Fruit fly (Drosophila melanogaster) whole organism, prepupa: ENCODE results near the gene CG5080.
A peak's percentile ranks its signal among the peaks of the same experiment; 100 is the strongest.

ENCODE experiments used
- Blimp-1 ChIP-seq: fragments of 200-800 bp; sonication (Bioruptor generic); optimal IDR thresholded peaks from 3 replicates; lab custom pipeline; 2017; ENCODE audit warnings: missing biosample characterization, missing genetic modification characterization, mild to moderate bottlenecking, moderate library complexity, missing genetic modification reagents
- CG11762 ChIP-seq: fragments of 200-800 bp; sonication (Bioruptor generic); optimal IDR thresholded peaks from 3 replicates; lab custom pipeline; 2016; ENCODE audit warnings: missing biosample characterization, missing genetic modification characterization; ENCODE audit not compliant: insufficient read depth
- CG11902 ChIP-seq: fragments of 200-800 bp; sonication (Bioruptor generic); optimal IDR thresholded peaks from 3 replicates; lab custom pipeline; 2016; ENCODE audit warnings: missing biosample characterization, missing genetic modification characterization
- CG15336 ChIP-seq: fragments of 200-800 bp; sonication (Bioruptor generic); IDR thresholded peaks from 2 replicates; pipeline ENCODE4 v1.3.6; 2022; ENCODE audit warnings: missing biosample characterization, missing genetic modification characterization
- CG16779 ChIP-seq: fragments of 200-800 bp; sonication (Bioruptor generic); optimal IDR thresholded peaks from 3 replicates; lab custom pipeline; 2017; ENCODE audit warnings: missing biosample characterization, mild to moderate bottlenecking, missing genetic modification characterization
- CG3032 ChIP-seq: fragments of 200-800 bp; optimal IDR thresholded peaks from 2 replicates; lab custom pipeline; 2019; ENCODE audit warnings: missing biosample characterization, mild to moderate bottlenecking, missing genetic modification characterization, moderate library complexity
- CG31627 ChIP-seq: fragments of 200-800 bp; sonication (Bioruptor generic); optimal IDR thresholded peaks from 3 replicates; lab custom pipeline; 2016; ENCODE audit warnings: missing biosample characterization, missing genetic modification characterization
- CG32006 ChIP-seq: fragments of 200-800 bp; sonication (Bioruptor generic); optimal IDR thresholded peaks from 3 replicates; lab custom pipeline; 2017; ENCODE audit warnings: missing biosample characterization, mild to moderate bottlenecking, missing genetic modification characterization
- CG4318 ChIP-seq: fragments of 200-800 bp; sonication (Bioruptor generic); optimal IDR thresholded peaks from 3 replicates; lab custom pipeline; 2017; ENCODE audit warnings: missing biosample characterization, mild to moderate bottlenecking, missing genetic modification characterization
- CG6276 ChIP-seq: fragments of 200-800 bp; sonication (Bioruptor generic); optimal IDR thresholded peaks from 2 replicates; lab custom pipeline; 2017; ENCODE audit warnings: missing biosample characterization, mild to moderate bottlenecking, missing genetic modification characterization
- CG6792 ChIP-seq: fragments of 200-800 bp; sonication (Bioruptor generic); optimal IDR thresholded peaks from 3 replicates; lab custom pipeline; 2016; ENCODE audit warnings: missing biosample characterization, missing genetic modification characterization
- CG6808 ChIP-seq: fragments of 200-800 bp; sonication (Bioruptor generic); optimal IDR thresholded peaks from 3 replicates; lab custom pipeline; 2017; ENCODE audit warnings: missing biosample characterization, missing genetic modification characterization, mild to moderate bottlenecking, moderate library complexity, missing genetic modification reagents
- CG6854 ChIP-seq: fragments of 200-800 bp; sonication (Bioruptor generic); optimal IDR thresholded peaks from 2 replicates; lab custom pipeline; 2017; ENCODE audit warnings: missing biosample characterization, mild to moderate bottlenecking, missing genetic modification characterization
- CG8319 ChIP-seq: fragments of 200-800 bp; sonication (Bioruptor generic); optimal IDR thresholded peaks from 3 replicates; lab custom pipeline; 2016; ENCODE audit warnings: missing biosample characterization, missing genetic modification characterization
- CG8632 ChIP-seq: fragments of 200-800 bp; sonication (Bioruptor generic); optimal IDR thresholded peaks from 3 replicates; lab custom pipeline; 2016; ENCODE audit warnings: missing biosample characterization, missing genetic modification characterization
- Eip75B ChIP-seq: fragments of 200-800 bp; sonication (Bioruptor generic); optimal IDR thresholded peaks from 3 replicates; lab custom pipeline; 2016; ENCODE audit warnings: missing biosample characterization, missing genetic modification characterization
- Eip78C ChIP-seq: fragments of 200-800 bp; sonication (Bioruptor generic); peaks from one replicate; lab custom pipeline; 2016; ENCODE audit warnings: missing biosample characterization, missing genetic modification characterization
- Eip93F ChIP-seq: fragments of 200-800 bp; sonication (Bioruptor generic); optimal IDR thresholded peaks from 2 replicates; lab custom pipeline; 2016; ENCODE audit warnings: missing biosample characterization, mild to moderate bottlenecking, missing genetic modification characterization
- Ets21C ChIP-seq: fragments of 200-800 bp; sonication (Bioruptor generic); optimal IDR thresholded peaks from 3 replicates; lab custom pipeline; 2016; ENCODE audit warnings: missing biosample characterization, missing genetic modification characterization
- Ets96B ChIP-seq: fragments of 200-800 bp; optimal IDR thresholded peaks from 2 replicates; lab custom pipeline; 2019; ENCODE audit warnings: missing biosample characterization, mild to moderate bottlenecking, missing genetic modification characterization, moderate library complexity
- Gug ChIP-seq: fragments of 200-800 bp; sonication (Bioruptor generic); IDR thresholded peaks from 2 replicates; pipeline ENCODE4 v1.3.6; 2022; ENCODE audit warnings: missing biosample characterization, missing genetic modification characterization
- Hr38 ChIP-seq: sonication (Bioruptor generic); optimal IDR thresholded peaks from 2 replicates; lab custom pipeline; 2016; ENCODE audit warnings: missing biosample characterization, missing genetic modification characterization
- Hr39 ChIP-seq: fragments of 200-800 bp; sonication (Bioruptor generic); optimal IDR thresholded peaks from 2 replicates; lab custom pipeline; 2016; ENCODE audit warnings: missing biosample characterization, missing genetic modification characterization
- Hr4 ChIP-seq: fragments of 200-800 bp; sonication (Bioruptor generic); optimal IDR thresholded peaks from 3 replicates; lab custom pipeline; 2016; ENCODE audit warnings: missing biosample characterization, missing genetic modification characterization
- Met ChIP-seq: fragments of 200-800 bp; sonication (Bioruptor generic); optimal IDR thresholded peaks from 3 replicates; lab custom pipeline; 2016; ENCODE audit warnings: missing biosample characterization, missing genetic modification characterization
- OdsH ChIP-seq: fragments of 200-800 bp; sonication (Bioruptor generic); optimal IDR thresholded peaks from 3 replicates; lab custom pipeline; 2016; ENCODE audit warnings: missing biosample characterization, missing genetic modification characterization
- Smox ChIP-seq: fragments of 200-800 bp; sonication (Bioruptor generic); optimal IDR thresholded peaks from 3 replicates; lab custom pipeline; 2016; ENCODE audit warnings: missing biosample characterization, missing genetic modification characterization
- Sox102F ChIP-seq: fragments of 200-800 bp; sonication (Bioruptor generic); optimal IDR thresholded peaks from 2 replicates; lab custom pipeline; 2016; ENCODE audit warnings: missing biosample characterization, mild to moderate bottlenecking, missing genetic modification characterization
- Sox14 ChIP-seq: fragments of 200-800 bp; sonication (Bioruptor generic); optimal IDR thresholded peaks from 3 replicates; lab custom pipeline; 2016; ENCODE audit warnings: missing biosample characterization, missing genetic modification characterization
- Sox15 ChIP-seq: fragments of 200-800 bp; sonication (Bioruptor generic); optimal IDR thresholded peaks from 3 replicates; lab custom pipeline; 2016; ENCODE audit warnings: missing biosample characterization, missing genetic modification characterization
- achi ChIP-seq: fragments of 200-800 bp; sonication (Bioruptor generic); optimal IDR thresholded peaks from 3 replicates; lab custom pipeline; 2016; ENCODE audit warnings: missing biosample characterization, missing genetic modification characterization
- acj6 ChIP-seq: fragments of 200-800 bp; sonication (Bioruptor generic); optimal IDR thresholded peaks from 3 replicates; lab custom pipeline; 2016; ENCODE audit warnings: missing biosample characterization, missing genetic modification characterization
- cyc ChIP-seq: fragments of 200-800 bp; sonication (Bioruptor generic); optimal IDR thresholded peaks from 3 replicates; lab custom pipeline; 2016; ENCODE audit warnings: missing biosample characterization, missing genetic modification characterization
- dac ChIP-seq: fragments of 200-800 bp; sonication (Bioruptor generic); optimal IDR thresholded peaks from 2 replicates; lab custom pipeline; 2017; ENCODE audit warnings: missing biosample characterization, mild to moderate bottlenecking, missing genetic modification characterization
- dsx ChIP-seq: fragments of 200-800 bp; optimal IDR thresholded peaks from 3 replicates; lab custom pipeline; 2019; ENCODE audit warnings: missing biosample characterization, mild to moderate bottlenecking, missing genetic modification characterization, moderate library complexity; ENCODE audit not compliant: poor library complexity, severe bottlenecking
- eg ChIP-seq: fragments of 200-800 bp; sonication (Bioruptor generic); IDR thresholded peaks from 3 replicates; pipeline ENCODE4 v1.3.6; 2022; ENCODE audit warnings: missing biosample characterization, missing genetic modification characterization
- fd59A ChIP-seq: fragments of 200-800 bp; sonication (Bioruptor generic); optimal IDR thresholded peaks from 2 replicates; lab custom pipeline; 2017; ENCODE audit warnings: missing biosample characterization, mild to moderate bottlenecking, missing genetic modification characterization, missing genetic modification reagents
- fd85E ChIP-seq: fragments of 200-800 bp; sonication (Bioruptor generic); optimal IDR thresholded peaks from 3 replicates; lab custom pipeline; 2016; ENCODE audit warnings: missing biosample characterization, missing genetic modification characterization
- fkh ChIP-seq: fragments of 200-800 bp; sonication (Bioruptor generic); optimal IDR thresholded peaks from 3 replicates; lab custom pipeline; 2017; ENCODE audit warnings: missing biosample characterization, mild to moderate bottlenecking, missing genetic modification characterization, moderate library complexity
- lz ChIP-seq: fragments of 200-800 bp; sonication (Bioruptor generic); optimal IDR thresholded peaks from 3 replicates; lab custom pipeline; 2016; ENCODE audit warnings: missing biosample characterization, missing genetic modification characterization
- pdm3 ChIP-seq: fragments of 200-800 bp; sonication (Bioruptor generic); optimal IDR thresholded peaks from 3 replicates; lab custom pipeline; 2016; ENCODE audit warnings: missing biosample characterization, missing genetic modification characterization
- spab ChIP-seq: fragments of 200-800 bp; sonication (Bioruptor generic); optimal IDR thresholded peaks from 2 replicates; lab custom pipeline; 2017; ENCODE audit warnings: missing biosample characterization, mild to moderate bottlenecking, missing genetic modification characterization, missing genetic modification reagents
- svp ChIP-seq: fragments of 200-800 bp; sonication (Bioruptor generic); peaks from one replicate; lab custom pipeline; 2016; ENCODE audit warnings: missing biosample characterization, missing genetic modification characterization
- topi ChIP-seq: fragments of 200-800 bp; sonication (Bioruptor generic); optimal IDR thresholded peaks from 3 replicates; lab custom pipeline; 2016; ENCODE audit warnings: missing biosample characterization, missing genetic modification characterization
- vri ChIP-seq: fragments of 200-800 bp; sonication (Bioruptor generic); optimal IDR thresholded peaks from 3 replicates; lab custom pipeline; 2016; ENCODE audit warnings: missing biosample characterization, mild to moderate bottlenecking, missing genetic modification characterization

CG5080 gene

dm6 chr2L:1134011-1134743 lies 29.5 kb downstream of the CG5080 start, which contains the start of the genes Iris and CG4577:
Gene Iris, minus strand, starts transcription at chr2L:1134098.
Gene CG4577, plus strand, starts transcription at chr2L:1134693.
- TF ChIP-seq CG16779 (tag; lab: Kevin White, UChicago) (peak; percentile 2), pdm3 (GFP tag; lab: Kevin White, UChicago) (no peak)

- peak; percentile 67 for TF ChIP-seq Hr39 (GFP tag; lab: Kevin White, UChicago)
- peak; percentile 65 for TF ChIP-seq Ets96B (tag; lab: Kevin White, UChicago)
- TF ChIP-seq lz (GFP tag; lab: Kevin White, UChicago), result peak; percentile 72
- TF ChIP-seq CG3032, result peak; percentile 79
- TF ChIP-seq fd85E (GFP tag; lab: Kevin White, UChicago), result no peak
- TF ChIP-seq Hr38 (GFP tag; lab: Kevin White, UChicago), result no peak
- no peak for TF ChIP-seq Met (GFP tag; lab: Kevin White, UChicago)
- TF ChIP-seq CG4318 (GFP tag; lab: Kevin White, UChicago), result no peak
- peak; percentile 70 for TF ChIP-seq CG31627 (GFP tag; lab: Kevin White, UChicago)
- TF ChIP-seq cyc (GFP tag; lab: Kevin White, UChicago), result peak; percentile 71
- peak; percentile 60 for TF ChIP-seq CG8632 (GFP tag; lab: Kevin White, UChicago)
- peak; percentile 50 for TF ChIP-seq dsx
- TF ChIP-seq vri (GFP tag; lab: Kevin White, UChicago), result no peak
- TF ChIP-seq Blimp-1 (GFP tag; lab: Kevin White, UChicago), result peak; percentile 1
- TF ChIP-seq Sox102F (GFP tag; lab: Kevin White, UChicago), result peak; percentile 45
- TF ChIP-seq Smox (GFP tag; lab: Kevin White, UChicago), result no peak
- peak; percentile 62; the same call in 1 of the 2 replicates for TF ChIP-seq CG15336 (GFP tag; lab: Robert Waterston, UW)
- peak; percentile 44 for TF ChIP-seq Sox15 (GFP tag; lab: Kevin White, UChicago)
- peak; percentile 16 for TF ChIP-seq CG8319 (GFP tag; lab: Kevin White, UChicago)
- TF ChIP-seq topi (GFP tag; lab: Kevin White, UChicago), result peak; percentile 57
- TF ChIP-seq eg (GFP tag; lab: Robert Waterston, UW), result peak; percentile 77
- peak; percentile 74 for TF ChIP-seq svp (GFP tag; lab: Kevin White, UChicago)
- TF ChIP-seq Hr4 (GFP tag; lab: Kevin White, UChicago), result peak; percentile 70
- peak; percentile 61 for TF ChIP-seq CG6792 (GFP tag; lab: Kevin White, UChicago)
- TF ChIP-seq CG11902 (GFP tag; lab: Kevin White, UChicago), result peak; percentile 43
- peak; percentile 28 for TF ChIP-seq CG6808 (GFP tag; lab: Kevin White, UChicago)
- TF ChIP-seq Eip75B (GFP tag; lab: Kevin White, UChicago), result peak; percentile 27
- peak; percentile 68 for TF ChIP-seq pdm3 (GFP tag; lab: Kevin White, UChicago)
- TF ChIP-seq fkh (GFP tag; lab: Kevin White, UChicago), result peak; percentile 8
- TF ChIP-seq dac, result peak; percentile 19
- peak; percentile 38 for TF ChIP-seq achi
- peak; percentile 69 for TF ChIP-seq CG32006 (GFP tag; lab: Kevin White, UChicago)
- peak; percentile 20 for TF ChIP-seq fd59A (GFP tag; lab: Kevin White, UChicago)
- TF ChIP-seq CG6854 (GFP tag; lab: Kevin White, UChicago), result no peak
- TF ChIP-seq Gug, result peak; percentile 50
- peak; percentile 78 for TF ChIP-seq Eip78C
- peak; percentile 38 for TF ChIP-seq Eip93F
- TF ChIP-seq CG6276 (GFP tag; lab: Kevin White, UChicago), result peak; percentile 0
- TF ChIP-seq OdsH (GFP tag; lab: Kevin White, UChicago), result peak; percentile 78
- peak; percentile 46 for TF ChIP-seq CG11762 (GFP tag; lab: Kevin White, UChicago)
- no peak for TF ChIP-seq Ets21C (GFP tag; lab: Kevin White, UChicago)
- TF ChIP-seq Sox14 (GFP tag; lab: Kevin White, UChicago), result peak; percentile 55
- TF ChIP-seq spab (GFP tag; lab: Kevin White, UChicago), result peak; percentile 30
- TF ChIP-seq CG16779 (tag; lab: Kevin White, UChicago), result no peak
- TF ChIP-seq acj6 (GFP tag; lab: Kevin White, UChicago), result peak; percentile 69
Measured at dm6 chr2L:1128932-1129887, 34.5 kb downstream of the CG5080 start, which contains the start of the genes Pino and TBC1D23. Gene Pino, minus strand, starts transcription at chr2L:1128953. Gene TBC1D23, plus strand, starts transcription at chr2L:1129316.
